Worm (Caenorhabditis elegans): ENCODE results near the gene nspb-11.

DNA sequence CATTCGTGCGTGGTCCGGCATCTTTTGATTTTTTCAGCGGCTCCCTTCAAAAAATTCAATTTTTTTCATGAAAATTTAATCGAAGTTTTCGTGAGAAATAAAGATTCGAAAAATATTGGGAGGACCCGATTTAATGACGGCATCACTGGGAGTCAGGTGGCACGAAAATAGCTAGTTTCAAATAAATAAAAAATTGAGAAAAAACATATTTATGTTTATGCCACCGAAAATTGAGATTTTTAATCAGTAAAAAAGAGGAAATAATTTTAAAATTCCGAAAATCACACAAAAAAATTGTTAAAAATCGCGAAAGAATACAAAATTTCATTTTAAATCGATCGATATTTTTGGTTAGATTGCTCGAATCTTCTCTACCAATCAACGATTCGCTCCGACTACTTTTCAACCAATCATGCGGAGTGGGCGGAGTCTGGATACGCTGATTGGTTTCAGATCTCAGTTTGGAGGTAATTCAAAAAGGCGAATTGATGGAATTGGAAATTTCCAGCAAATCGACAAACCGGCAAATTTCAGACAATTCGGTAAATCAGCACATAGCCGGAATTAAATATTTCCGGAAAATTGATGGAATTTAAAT is 29.0 kb upstream of the nspb-11 start, which contains the start of gene gsy-1:
- no peak for TF ChIP-seq pes-1 (GFP tag; IDR thresholded peaks at IDR 0.05)
- TF ChIP-seq B0310.2 (tag; optimal IDR thresholded peaks at IDR 0.05), result no peak
- no peak for TF ChIP-seq hnd-1 (tag; optimal IDR thresholded peaks at IDR 0.05)
- no peak for TF ChIP-seq scrt-1 (GFP tag; IDR thresholded peaks at IDR 0.05)
- no peak for TF ChIP-seq ceh-13 (GFP tag; optimal IDR thresholded peaks at IDR 0.05)
- no peak for TF ChIP-seq ets-7 (tag; optimal IDR thresholded peaks at IDR 0.05)
- TF ChIP-seq ceh-36 (tag; optimal IDR thresholded peaks at IDR 0.05), result no peak
- no peak for TF ChIP-seq tbx-11 (GFP tag; IDR thresholded peaks at IDR 0.05)
- TF ChIP-seq ama-1 (optimal IDR thresholded peaks at IDR 0.05), result no peak
- no peak for TF ChIP-seq tbx-37 (GFP tag; conservative IDR thresholded peaks at IDR 0.05)
- TF ChIP-seq tra-4 (tag; optimal IDR thresholded peaks at IDR 0.05), result no peak
- TF ChIP-seq aly-1 (tag; optimal IDR thresholded peaks at IDR 0.05), result no peak
- TF ChIP-seq flt-1 (GFP tag; IDR thresholded peaks at IDR 0.05), result no peak

All from whole organism, early embryonic.